Fruit fly (Drosophila melanogaster) whole organism, pupa: ENCODE results near the gene pum.

ENCODE experiments used
- CG10348 ChIP-seq: fragments of 200-800 bp; sonication (Bioruptor generic); IDR thresholded peaks from 2 replicates; pipeline ENCODE4 v1.3.6; 2022; ENCODE audit warnings: missing biosample characterization, missing genetic modification characterization
- CG12605 ChIP-seq: fragments of 200-800 bp; sonication (Bioruptor generic); IDR thresholded peaks from 2 replicates; pipeline ENCODE4 v1.3.6; 2022; ENCODE audit warnings: missing biosample characterization, missing genetic modification characterization
- CG13204 ChIP-seq: fragments of 200-800 bp; sonication (Bioruptor generic); optimal IDR thresholded peaks from 2 replicates; lab custom pipeline; 2018; ENCODE audit warnings: missing biosample characterization, mild to moderate bottlenecking, missing genetic modification characterization, moderate library complexity
- CG14655 ChIP-seq: fragments of 200-800 bp; sonication (Bioruptor generic); optimal IDR thresholded peaks from 3 replicates; lab custom pipeline; 2017; ENCODE audit warnings: mild to moderate bottlenecking, missing biosample characterization, missing genetic modification reagents, missing genetic modification characterization
- CG15710 ChIP-seq: fragments of 200-800 bp; sonication (Bioruptor generic); optimal IDR thresholded peaks from 2 replicates; lab custom pipeline; 2018; ENCODE audit warnings: missing biosample characterization, mild to moderate bottlenecking, missing genetic modification characterization, moderate library complexity
- CG17806 ChIP-seq: fragments of 200-800 bp; sonication (Bioruptor generic); optimal IDR thresholded peaks from 2 replicates; lab custom pipeline; 2018; ENCODE audit warnings: missing biosample characterization, mild to moderate bottlenecking, missing genetic modification characterization, moderate library complexity
- CG32121 ChIP-seq: fragments of 200-800 bp; sonication (Bioruptor generic); IDR thresholded peaks from 2 replicates; pipeline ENCODE4 v1.3.6; 2022; ENCODE audit warnings: missing biosample characterization, missing genetic modification characterization
- CG34367 ChIP-seq: fragments of 200-800 bp; sonication (Bioruptor generic); optimal IDR thresholded peaks from 2 replicates; lab custom pipeline; 2018; ENCODE audit warnings: missing biosample characterization, mild to moderate bottlenecking, missing genetic modification characterization
- CG4496 ChIP-seq: fragments of 200-800 bp; sonication (Bioruptor generic); IDR thresholded peaks from 3 replicates; pipeline ENCODE4 v1.3.6; 2022; ENCODE audit warnings: missing biosample characterization, missing genetic modification characterization
- CG8159 ChIP-seq: fragments of 200-800 bp; sonication (Bioruptor generic); optimal IDR thresholded peaks from 3 replicates; lab custom pipeline; 2018; ENCODE audit warnings: missing biosample characterization, mild to moderate bottlenecking, missing genetic modification characterization, moderate library complexity
- CG8301 ChIP-seq: fragments of 200-800 bp; sonication (Bioruptor generic); optimal IDR thresholded peaks from 2 replicates; lab custom pipeline; 2018; ENCODE audit warnings: missing biosample characterization, mild to moderate bottlenecking, missing genetic modification characterization
- CG9948 ChIP-seq: fragments of 200-800 bp; sonication (Bioruptor generic); optimal IDR thresholded peaks from 2 replicates; lab custom pipeline; 2018; ENCODE audit warnings: missing biosample characterization, mild to moderate bottlenecking, missing genetic modification characterization, moderate library complexity
- D1 ChIP-seq: fragments of 200-800 bp; sonication (Bioruptor generic); optimal IDR thresholded peaks from 2 replicates; lab custom pipeline; 2018; ENCODE audit warnings: missing biosample characterization, mild to moderate bottlenecking, missing genetic modification characterization, moderate library complexity
- EcR ChIP-seq: fragments of 200-800 bp; sonication (Bioruptor generic); optimal IDR thresholded peaks from 3 replicates; lab custom pipeline; 2019; ENCODE audit warnings: missing biosample characterization, missing genetic modification characterization, mild to moderate bottlenecking, moderate library complexity, missing genetic modification reagents
- Ets98B ChIP-seq: fragments of 200-800 bp; sonication (Bioruptor generic); IDR thresholded peaks from 2 replicates; pipeline ENCODE4 v1.3.6; 2022; ENCODE audit warnings: missing biosample characterization, missing genetic modification characterization
- Pif1A ChIP-seq: fragments of 200-800 bp; sonication (Bioruptor generic); optimal IDR thresholded peaks from 3 replicates; lab custom pipeline; 2016; ENCODE audit warnings: missing biosample characterization, missing genetic modification characterization
- Pif1B ChIP-seq: fragments of 200-800 bp; sonication (Bioruptor generic); optimal IDR thresholded peaks from 3 replicates; lab custom pipeline; 2016; ENCODE audit warnings: missing biosample characterization, missing genetic modification characterization
- Snoo ChIP-seq: fragments of 200-800 bp; sonication (Bioruptor generic); optimal IDR thresholded peaks from 3 replicates; lab custom pipeline; 2017; ENCODE audit warnings: missing biosample characterization, mild to moderate bottlenecking, missing genetic modification characterization, inconsistent platforms
- fd96Ca ChIP-seq: fragments of 200-800 bp; sonication (Bioruptor generic); IDR thresholded peaks from 3 replicates; pipeline ENCODE4 v1.3.6; 2022; ENCODE audit warnings: missing biosample characterization, missing genetic modification characterization
- gl ChIP-seq: fragments of 200-800 bp; sonication (Bioruptor generic); optimal IDR thresholded peaks from 2 replicates; lab custom pipeline; 2018; ENCODE audit warnings: missing biosample characterization, mild to moderate bottlenecking, missing genetic modification characterization
- rn ChIP-seq: fragments of 200-800 bp; sonication (Bioruptor generic); IDR thresholded peaks from 2 replicates; pipeline ENCODE4 v1.3.6; 2022; ENCODE audit warnings: missing biosample characterization, missing genetic modification characterization

The pum gene

dm6 chr3R:9226701-9227313, 10.7 kb downstream of the pum start:
- no peak for TF ChIP-seq D1 (tag; lab: Kevin White, UChicago)
- no peak for TF ChIP-seq CG15710
- 0 out of 2 replicates have a peak, but pooled peaks have one; percentile 6 for TF ChIP-seq CG10348
- no peak for TF ChIP-seq CG8159
- no peak for TF ChIP-seq CG14655
- no peak for TF ChIP-seq Snoo (tag; lab: Kevin White, UChicago)
- no peak for TF ChIP-seq CG32121 (GFP tag; lab: Robert Waterston, UW)
- TF ChIP-seq CG34367 (tag; lab: Kevin White, UChicago): no peak
- peak; percentile 81 for TF ChIP-seq EcR (GFP tag; lab: Kevin White, UChicago)
- no peak for TF ChIP-seq Pif1B (GFP tag; lab: Kevin White, UChicago)
- no peak for TF ChIP-seq CG9948 (tag; lab: Kevin White, UChicago)
- no peak for TF ChIP-seq CG4496 (GFP tag; lab: Robert Waterston, UW)
- no peak for TF ChIP-seq gl (tag; lab: Kevin White, UChicago)
- TF ChIP-seq CG8301 (tag; lab: Kevin White, UChicago): no peak
- TF ChIP-seq fd96Ca (GFP tag; lab: Robert Waterston, UW): no peak

- no peak for TF ChIP-seq CG14655
- no peak for TF ChIP-seq D1 (tag; lab: Kevin White, UChicago)
- no peak for TF ChIP-seq CG32121 (GFP tag; lab: Robert Waterston, UW)
- peak; percentile 2 for TF ChIP-seq CG34367 (tag; lab: Kevin White, UChicago)
- no peak for TF ChIP-seq rn (GFP tag; lab: Robert Waterston, UW)
- no peak for TF ChIP-seq CG8159
- no peak for TF ChIP-seq CG9948 (tag; lab: Kevin White, UChicago)
- peak; percentile 43 for TF ChIP-seq gl (tag; lab: Kevin White, UChicago)
- TF ChIP-seq CG17806 (tag; lab: Kevin White, UChicago): no peak
- no peak for TF ChIP-seq CG10348
- no peak for TF ChIP-seq Ets98B
- TF ChIP-seq Snoo (tag; lab: Kevin White, UChicago): no peak
- peak; percentile 15 for TF ChIP-seq CG15710
- no peak for TF ChIP-seq Pif1B (GFP tag; lab: Kevin White, UChicago)
- peak; percentile 75 for TF ChIP-seq EcR (GFP tag; lab: Kevin White, UChicago)
- no peak for TF ChIP-seq Pif1A (GFP tag; lab: Kevin White, UChicago)
- TF ChIP-seq CG8301 (tag; lab: Kevin White, UChicago): no peak
- TF ChIP-seq CG4496 (GFP tag; lab: Robert Waterston, UW): peak; percentile 71
- peak; percentile 64 for TF ChIP-seq CG13204 (GFP tag; lab: Kevin White, UChicago)
- TF ChIP-seq CG12605 (GFP tag; lab: Robert Waterston, UW): no peak
Measured at dm6 chr3R:9226146-9226545, 11.3 kb downstream of the pum start.

dm6 chr3R:9224807-9225206, 12.7 kb downstream of the pum start:
- TF ChIP-seq CG15710 (peak; percentile 20), CG17806 (tag; lab: Kevin White, UChicago) (peak; percentile 38), EcR (GFP tag; lab: Kevin White, UChicago) (no peak), Ets98B (peak; percentile 70), rn (GFP tag; lab: Robert Waterston, UW) (peak; percentile 22; the same call in 1 of the 2 replicates), CG34367 (tag; lab: Kevin White, UChicago) (peak; percentile 5), CG4496 (GFP tag; lab: Robert Waterston, UW) (peak; percentile 73), CG32121 (GFP tag; lab: Robert Waterston, UW) (peak; percentile 69), fd96Ca (GFP tag; lab: Robert Waterston, UW) (no peak), D1 (tag; lab: Kevin White, UChicago) (no peak), CG14655 (peak; percentile 67), CG8159 (peak; percentile 28), CG9948 (tag; lab: Kevin White, UChicago) (peak; percentile 49), Pif1B (GFP tag; lab: Kevin White, UChicago) (peak; percentile 46), Pif1A (GFP tag; lab: Kevin White, UChicago) (peak; percentile 63), CG12605 (GFP tag; lab: Robert Waterston, UW) (peak; percentile 49; the same call in 1 of the 2 replicates)

- TF ChIP-seq CG4496 (GFP tag; lab: Robert Waterston, UW) (peak; percentile 57; the same call in 2 of the 3 replicates), fd96Ca (GFP tag; lab: Robert Waterston, UW) (no peak), CG32121 (GFP tag; lab: Robert Waterston, UW) (peak; percentile 51; the same call in 1 of the 2 replicates), CG13204 (GFP tag; lab: Kevin White, UChicago) (no peak), Pif1B (GFP tag; lab: Kevin White, UChicago) (no peak), CG17806 (tag; lab: Kevin White, UChicago) (no peak), Snoo (tag; lab: Kevin White, UChicago) (peak; percentile 6), Pif1A (GFP tag; lab: Kevin White, UChicago) (no peak), CG14655 (peak; percentile 55), gl (tag; lab: Kevin White, UChicago) (peak; percentile 32), rn (GFP tag; lab: Robert Waterston, UW) (no peak), Ets98B (peak; percentile 50), CG8301 (tag; lab: Kevin White, UChicago) (peak; percentile 42)
Measured at dm6 chr3R:9222355-9222754, 15.1 kb downstream of the pum start.

dm6 chr3R:9220064-9220864, 17.2 kb downstream of the pum start:
- TF ChIP-seq CG8159 (peak; percentile 67), fd96Ca (GFP tag; lab: Robert Waterston, UW) (peak; percentile 78; the same call in 2 of the 3 replicates), CG15710 (peak; percentile 54), Ets98B (peak; percentile 76), CG32121 (GFP tag; lab: Robert Waterston, UW) (peak; percentile 82), D1 (tag; lab: Kevin White, UChicago) (peak; percentile 42), Pif1A (GFP tag; lab: Kevin White, UChicago) (peak; percentile 67), CG17806 (tag; lab: Kevin White, UChicago) (peak; percentile 49), CG8301 (tag; lab: Kevin White, UChicago) (peak; percentile 77), CG4496 (GFP tag; lab: Robert Waterston, UW) (peak; percentile 88), Pif1B (GFP tag; lab: Kevin White, UChicago) (peak; percentile 78), CG34367 (tag; lab: Kevin White, UChicago) (peak; percentile 47), CG12605 (GFP tag; lab: Robert Waterston, UW) (peak; percentile 93), gl (tag; lab: Kevin White, UChicago) (peak; percentile 71), CG14655 (peak; percentile 91), rn (GFP tag; lab: Robert Waterston, UW) (peak; percentile 54; the same call in 1 of the 2 replicates), CG13204 (GFP tag; lab: Kevin White, UChicago) (peak; percentile 70), CG10348 (no peak), EcR (GFP tag; lab: Kevin White, UChicago) (peak; percentile 85), Snoo (tag; lab: Kevin White, UChicago) (peak; percentile 61), CG9948 (tag; lab: Kevin White, UChicago) (peak; percentile 23)
